Fruit fly (Drosophila melanogaster) whole organism, embryonic: ENCODE measurements around the gene be.

Experiments used
- ATbp ChIP-seq: fragments of 200-800 bp; sonication (Bioruptor generic); optimal IDR thresholded peaks from 2 replicates; lab custom pipeline; 2017; ENCODE audit warnings: missing biosample characterization, mild to moderate bottlenecking, missing genetic modification characterization, missing genetic modification reagents
- Atf6 ChIP-seq: fragments of 200-800 bp; sonication (Bioruptor generic); IDR thresholded peaks from 2 replicates; pipeline ENCODE4 v1.3.6; 2022; ENCODE audit warnings: missing biosample characterization, missing genetic modification characterization
- BEAF-32 ChIP-seq: fragments of 200-800 bp; sonication (Bioruptor generic); optimal IDR thresholded peaks from 3 replicates; lab custom pipeline; 2017; ENCODE audit warnings: missing biosample characterization, missing genetic modification characterization, mild to moderate bottlenecking, moderate library complexity, missing genetic modification reagents
- Bdp1 ChIP-seq: fragments of 200-800 bp; sonication (Bioruptor generic); optimal IDR thresholded peaks from 3 replicates; lab custom pipeline; 2016; ENCODE audit warnings: missing biosample characterization, missing genetic modification characterization
- CG10431 ChIP-seq: fragments of 200-800 bp; sonication (Bioruptor generic); optimal IDR thresholded peaks from 3 replicates; lab custom pipeline; 2018; ENCODE audit warnings: missing biosample characterization, mild to moderate bottlenecking, missing genetic modification characterization
- CG10543 ChIP-seq: fragments of 200-800 bp; sonication (Bioruptor generic); optimal IDR thresholded peaks from 3 replicates; lab custom pipeline; 2017; ENCODE audit warnings: missing biosample characterization, mild to moderate bottlenecking, missing genetic modification characterization, moderate library complexity
- CG10654 ChIP-seq: fragments of 200-800 bp; sonication (Bioruptor generic); optimal IDR thresholded peaks from 2 replicates; lab custom pipeline; 2016; ENCODE audit warnings: missing biosample characterization, missing genetic modification characterization
- CG11560 ChIP-seq: fragments of 200-800 bp; sonication (Bioruptor generic); IDR thresholded peaks from 3 replicates; pipeline ENCODE4 v1.3.6; 2022; ENCODE audit warnings: missing biosample characterization, missing genetic modification characterization
- CG11723 ChIP-seq: fragments of 200-800 bp; sonication (Bioruptor generic); optimal IDR thresholded peaks from 2 replicates; lab custom pipeline; 2017; ENCODE audit warnings: missing biosample characterization, mild to moderate bottlenecking, missing genetic modification characterization
- CG1233 ChIP-seq: fragments of 200-800 bp; sonication (Bioruptor generic); optimal IDR thresholded peaks from 4 replicates; lab custom pipeline; 2018; ENCODE audit warnings: missing biosample characterization, mild to moderate bottlenecking, missing genetic modification characterization
- CG13424 ChIP-seq: fragments of 200-800 bp; sonication (Bioruptor generic); optimal IDR thresholded peaks from 2 replicates; lab custom pipeline; 2019; ENCODE audit warnings: missing biosample characterization, mild to moderate bottlenecking, missing genetic modification characterization, moderate library complexity
- CG14667 ChIP-seq: fragments of 200-800 bp; sonication (Bioruptor generic); IDR thresholded peaks from 2 replicates; pipeline ENCODE4 v1.3.6; 2022; ENCODE audit warnings: missing biosample characterization, missing genetic modification characterization
- CG1603 ChIP-seq: fragments of 200-800 bp; sonication (Bioruptor generic); optimal IDR thresholded peaks from 2 replicates; lab custom pipeline; 2019; ENCODE audit warnings: missing biosample characterization, mild to moderate bottlenecking, missing genetic modification characterization, moderate library complexity
- CG1647 ChIP-seq: fragments of 200-800 bp; sonication (Bioruptor generic); optimal IDR thresholded peaks from 3 replicates; lab custom pipeline; 2016; ENCODE audit warnings: missing biosample characterization, missing genetic modification characterization
- CG3163 ChIP-seq: fragments of 200-800 bp; sonication (Bioruptor generic); optimal IDR thresholded peaks from 3 replicates; lab custom pipeline; 2016; ENCODE audit warnings: missing biosample characterization, missing genetic modification characterization
- CG33213 ChIP-seq: fragments of 200-800 bp; sonication (Bioruptor generic); optimal IDR thresholded peaks from 3 replicates; lab custom pipeline; 2016; ENCODE audit warnings: missing biosample characterization, missing genetic modification characterization
- CG4854 ChIP-seq: fragments of 200-800 bp; sonication (Bioruptor generic); optimal IDR thresholded peaks from 2 replicates; lab custom pipeline; 2016; ENCODE audit warnings: missing biosample characterization, missing genetic modification characterization, inconsistent platforms
- CG8359 ChIP-seq: fragments of 200-800 bp; sonication (Bioruptor generic); optimal IDR thresholded peaks from 2 replicates; lab custom pipeline; 2017; ENCODE audit warnings: missing biosample characterization, mild to moderate bottlenecking, missing genetic modification characterization, borderline replicate concordance
- CG9817 ChIP-seq: fragments of 200-800 bp; sonication (Bioruptor generic); optimal IDR thresholded peaks from 2 replicates; lab custom pipeline; 2018; ENCODE audit warnings: missing biosample characterization, mild to moderate bottlenecking, missing genetic modification characterization, moderate library complexity
- Dref ChIP-seq: fragments of 200-800 bp; sonication (Bioruptor generic); IDR thresholded peaks from 2 replicates; pipeline ENCODE4 v1.3.6; 2022; ENCODE audit warnings: missing biosample characterization, missing genetic modification characterization
- Eip74EF ChIP-seq, 2 experiments: fragments of 200-800 bp in 1 of 2; fragments of >200 bp in 1 of 2; sonication (Bioruptor generic) in 1 of 2; optimal IDR thresholded peaks; 2 replicates each; lab custom pipeline; 2017 to 2019; ENCODE audit warnings: missing biosample characterization in 2 of 2, missing genetic modification characterization in 2 of 2, mild to moderate bottlenecking in 1 of 2, moderate library complexity in 1 of 2
- Elba2 ChIP-seq: fragments of 200-800 bp; sonication (Bioruptor generic); optimal IDR thresholded peaks from 3 replicates; lab custom pipeline; 2016; ENCODE audit warnings: missing biosample characterization, missing genetic modification characterization
- Mrtf ChIP-seq: fragments of 200-800 bp; sonication (Bioruptor generic); IDR thresholded peaks from 3 replicates; pipeline ENCODE4 v1.3.6; 2022; ENCODE audit warnings: missing biosample characterization, missing genetic modification characterization
- Myb ChIP-seq: fragments of 200-800 bp; sonication (Bioruptor generic); optimal IDR thresholded peaks from 2 replicates; lab custom pipeline; 2016; ENCODE audit warnings: missing biosample characterization, missing genetic modification characterization
- Nf-YB ChIP-seq: fragments of 200-800 bp; sonication (Bioruptor generic); optimal IDR thresholded peaks from 3 replicates; lab custom pipeline; 2019; ENCODE audit warnings: missing biosample characterization, mild to moderate bottlenecking, missing genetic modification characterization, moderate library complexity
- PHDP ChIP-seq: fragments of 200-800 bp; sonication (Bioruptor generic); optimal IDR thresholded peaks from 3 replicates; lab custom pipeline; 2018; ENCODE audit warnings: missing biosample characterization, mild to moderate bottlenecking, missing genetic modification characterization, moderate library complexity
- Stat92E ChIP-seq, 3 experiments: fragments of >200 bp in 2 of 3; fragments of 200-800 bp in 1 of 3; sonication (Bioruptor generic) in 1 of 3; optimal IDR thresholded peaks; 2 replicates each; lab custom pipeline; 2017 to 2019; ENCODE audit warnings: missing biosample characterization in 3 of 3, missing genetic modification characterization in 3 of 3, mild to moderate bottlenecking in 1 of 3, moderate library complexity in 1 of 3
- ase ChIP-seq: fragments of 200-800 bp; sonication (Bioruptor generic); IDR thresholded peaks from 3 replicates; pipeline ENCODE4 v1.3.6; 2022; ENCODE audit warnings: missing biosample characterization, missing genetic modification characterization
- bbx ChIP-seq: fragments of 200-800 bp; sonication (Bioruptor generic); IDR thresholded peaks from 2 replicates; pipeline ENCODE4 v1.3.6; 2022; ENCODE audit warnings: missing biosample characterization, missing genetic modification characterization; ENCODE audit not compliant: partially characterized antibody
- cad ChIP-seq: fragments of >200 bp; optimal IDR thresholded peaks from 2 replicates; lab custom pipeline; 2017; ENCODE audit warnings: missing biosample characterization, missing genetic modification characterization
- chinmo ChIP-seq: fragments of 200-800 bp; sonication (Bioruptor generic); IDR thresholded peaks from 4 replicates; pipeline ENCODE4 v1.3.6; 2022; ENCODE audit warnings: missing biosample characterization, missing genetic modification characterization; ENCODE audit not compliant: partially characterized antibody
- dan ChIP-seq: fragments of 200-800 bp; sonication (Bioruptor generic); IDR thresholded peaks from 2 replicates; pipeline ENCODE4 v1.3.6; 2022; ENCODE audit warnings: missing biosample characterization, missing genetic modification characterization
- dimm ChIP-seq: fragments of 200-800 bp; sonication (Bioruptor generic); IDR thresholded peaks from 2 replicates; pipeline ENCODE4 v1.3.6; 2022; ENCODE audit warnings: missing biosample characterization, missing genetic modification characterization
- dmrt99B ChIP-seq: fragments of 200-800 bp; sonication (Bioruptor generic); optimal IDR thresholded peaks from 2 replicates; lab custom pipeline; 2018; ENCODE audit warnings: missing biosample characterization, mild to moderate bottlenecking, missing genetic modification characterization, moderate library complexity
- grau ChIP-seq: fragments of 200-800 bp; optimal IDR thresholded peaks from 3 replicates; lab custom pipeline; 2019; ENCODE audit warnings: missing biosample characterization, mild to moderate bottlenecking, missing genetic modification characterization, moderate library complexity
- grn ChIP-seq: fragments of 200-800 bp; sonication (Bioruptor generic); optimal IDR thresholded peaks from 3 replicates; lab custom pipeline; 2017; ENCODE audit warnings: missing biosample characterization, missing genetic modification characterization
- her ChIP-seq: fragments of 200-800 bp; sonication (Bioruptor generic); optimal IDR thresholded peaks from 2 replicates; lab custom pipeline; 2016; ENCODE audit warnings: missing biosample characterization, missing genetic modification characterization
- hth ChIP-seq: fragments of >200 bp; optimal IDR thresholded peaks from 2 replicates; lab custom pipeline; 2017; ENCODE audit warnings: inconsistent platforms
- insv ChIP-seq, 2 experiments: fragments of 200-800 bp; sonication (Bioruptor generic); optimal IDR thresholded peaks; 3 replicates each; lab custom pipeline; 2016 to 2018; ENCODE audit warnings: missing biosample characterization in 2 of 2, missing genetic modification characterization in 2 of 2
- lilli ChIP-seq: fragments of 200-800 bp; sonication (Bioruptor generic); optimal IDR thresholded peaks from 3 replicates; lab custom pipeline; 2016; ENCODE audit warnings: missing biosample characterization, missing genetic modification characterization
- nau ChIP-seq: fragments of 200-800 bp; sonication (Bioruptor generic); optimal IDR thresholded peaks from 3 replicates; lab custom pipeline; 2017; ENCODE audit warnings: missing biosample characterization, mild to moderate bottlenecking, missing genetic modification characterization, missing genetic modification reagents
- run ChIP-seq: fragments of 200-800 bp; sonication (Bioruptor generic); optimal IDR thresholded peaks from 3 replicates; lab custom pipeline; 2018; ENCODE audit warnings: missing biosample characterization, mild to moderate bottlenecking, missing genetic modification characterization
- shn ChIP-seq: fragments of 200-800 bp; sonication (Bioruptor generic); optimal IDR thresholded peaks from 3 replicates; lab custom pipeline; 2016; ENCODE audit warnings: missing biosample characterization, missing genetic modification characterization
- sob ChIP-seq: fragments of 200-800 bp; sonication (Bioruptor generic); IDR thresholded peaks from 2 replicates; pipeline ENCODE4 v1.3.6; 2022; ENCODE audit warnings: missing biosample characterization, missing genetic modification characterization
- unpg ChIP-seq: fragments of 200-800 bp; sonication (Bioruptor generic); optimal IDR thresholded peaks from 3 replicates; lab custom pipeline; 2018; ENCODE audit warnings: missing biosample characterization, mild to moderate bottlenecking, missing genetic modification characterization, moderate library complexity
- z ChIP-seq: fragments of 200-800 bp; sonication (Bioruptor generic); IDR thresholded peaks from 3 replicates; pipeline ENCODE4 v1.3.6; 2022; ENCODE audit warnings: missing biosample characterization, missing genetic modification characterization
- zf30C ChIP-seq: fragments of 200-800 bp; sonication (Bioruptor generic); optimal IDR thresholded peaks from 3 replicates; lab custom pipeline; 2018; ENCODE audit warnings: missing biosample characterization, mild to moderate bottlenecking, missing genetic modification characterization
- zfh2 ChIP-seq: fragments of 200-800 bp; sonication (Bioruptor generic); optimal IDR thresholded peaks from 2 replicates; lab custom pipeline; 2016; ENCODE audit warnings: missing biosample characterization, missing genetic modification characterization

The be gene

DNA sequence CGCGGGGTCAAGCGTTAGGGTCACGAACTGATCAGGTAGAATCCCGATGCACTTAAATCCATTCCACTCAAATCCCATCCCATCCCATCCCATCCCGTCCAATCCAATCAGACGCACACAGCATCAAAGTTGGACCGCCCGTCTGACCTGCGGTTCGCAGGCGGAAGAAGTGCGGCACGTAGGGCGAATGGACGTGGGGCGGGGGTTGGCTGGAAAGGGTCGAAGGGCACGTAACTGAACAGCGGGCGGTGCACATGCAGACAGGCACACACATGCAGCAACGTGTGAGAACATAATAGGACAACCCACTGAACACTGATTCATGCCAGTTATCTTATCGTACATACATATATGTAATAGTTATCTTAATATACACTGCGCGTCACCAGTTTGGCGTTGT, 4.8 kb upstream of the be start (continued):
- 0 out of 4 replicates have a peak, but pooled peaks have one; percentile 7 for TF ChIP-seq chinmo (GFP tag; lab: Robert Waterston, UW)
- TF ChIP-seq zfh2 (GFP tag; lab: Kevin White, UChicago), result no peak
- peak; percentile 30 to 95 for TF ChIP-seq insv (GFP tag; optimal IDR thresholded peaks at IDR 0.05; lab: Kevin White, UChicago)
- TF ChIP-seq Nf-YB (GFP tag; lab: Kevin White, UChicago), result no peak
- TF ChIP-seq z, result 0 out of 3 replicates have a peak, but pooled peaks have one; percentile 43

DNA sequence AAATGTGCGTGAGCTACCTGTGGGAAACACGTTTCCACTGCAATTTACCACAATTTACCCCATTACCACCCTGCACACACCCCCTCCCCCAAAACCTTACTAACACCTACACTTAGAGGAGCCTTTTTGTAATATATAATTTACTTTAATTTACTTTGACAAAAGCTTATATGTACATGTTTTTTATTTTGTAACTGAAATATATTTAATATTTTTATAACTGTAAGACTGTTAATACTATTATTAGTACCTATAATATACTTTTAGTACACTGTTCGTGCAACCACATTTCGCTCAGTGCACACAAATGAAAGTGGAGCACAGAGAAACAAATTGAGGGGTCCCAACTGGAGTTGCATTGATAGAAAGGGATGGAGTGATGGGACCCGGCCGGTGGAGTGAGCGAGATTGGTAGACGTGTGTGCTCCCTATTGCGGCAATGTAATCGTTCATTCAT, 3.2 kb upstream of the be start:
- TF ChIP-seq dimm (GFP tag; lab: Robert Waterston, UW) (no peak; the same call in 1 of the 2 replicates), nau (GFP tag; lab: Kevin White, UChicago) (peak; percentile 34), grau (peak; percentile 88), Bdp1 (GFP tag; lab: Kevin White, UChicago) (no peak), CG11560 (no peak), bbx (GFP tag; lab: Robert Waterston, UW) (no peak), Nf-YB (GFP tag; lab: Kevin White, UChicago) (peak; percentile 72), cad (GFP tag; lab: Kevin White, UChicago) (no peak), CG10543 (peak; percentile 54), dmrt99B (peak; percentile 94), CG1233 (GFP tag; lab: Kevin White, UChicago) (peak; percentile 81), CG14667 (GFP tag; lab: Robert Waterston, UW) (peak; percentile 61; the same call in 1 of the 2 replicates), CG8359 (peak; percentile 75), CG11723 (peak; percentile 59), Atf6 (GFP tag; lab: Robert Waterston, UW) (peak; percentile 64), CG4854 (no peak), ase (GFP tag; lab: Robert Waterston, UW) (peak; percentile 53; the same call in 1 of the 3 replicates), CG1647 (GFP tag; lab: Kevin White, UChicago) (no peak), CG33213 (GFP tag; lab: Kevin White, UChicago) (no peak), dan (no peak), CG10654 (GFP tag; lab: Kevin White, UChicago) (peak; percentile 77), CG1603 (tag; lab: Kevin White, UChicago) (peak; percentile 44), hth (lab: Kevin White, UChicago) (no peak), CG10431 (peak; percentile 52), her (no peak), CG3163 (GFP tag; lab: Kevin White, UChicago) (no peak), lilli (GFP tag; lab: Kevin White, UChicago) (no peak), ATbp (GFP tag; lab: Kevin White, UChicago) (peak; percentile 88), grn (GFP tag; lab: Kevin White, UChicago) (no peak), Mrtf (GFP tag; lab: Robert Waterston, UW) (peak; percentile 22; the same call in 1 of the 3 replicates), zf30C (GFP tag; lab: Kevin White, UChicago) (peak; percentile 89), unpg (GFP tag; lab: Kevin White, UChicago) (peak; percentile 90), Stat92E (GFP tag; optimal IDR thresholded peaks at IDR 0.05; lab: Kevin White, UChicago) (peak in 1 of 3 experiments; percentile 79), run (tag; lab: Kevin White, UChicago) (peak; percentile 76), BEAF-32 (GFP tag; lab: Kevin White, UChicago) (no peak), Elba2 (GFP tag; lab: Kevin White, UChicago) (no peak), shn (GFP tag; lab: Kevin White, UChicago) (no peak), Dref (no peak), Myb (GFP tag; lab: Kevin White, UChicago) (no peak), sob (GFP tag; lab: Robert Waterston, UW) (no peak), CG9817 (tag; lab: Kevin White, UChicago) (peak; percentile 62), Eip74EF (GFP tag; optimal IDR thresholded peaks at IDR 0.05; lab: Kevin White, UChicago) (peak in 1 of 2 experiments; percentile 88), CG13424 (peak; percentile 88), PHDP (tag; lab: Kevin White, UChicago) (peak; percentile 83)
